Fruit fly (Drosophila melanogaster): Measurements from ENCODE around the gene hbt.

dm6 chr2L:13361465-13361864, 30.5 kb upstream of the hbt start, which contains the start of gene CG9377:
- TF ChIP-seq pan (optimal IDR thresholded peaks at IDR 0.05): no peak
- no peak for TF ChIP-seq usp (GFP tag; optimal IDR thresholded peaks at IDR 0.05)
